Worm (Caenorhabditis elegans) whole organism, early embryonic: ENCODE data around the gene fpn-1.2.

Experiments
- B0310.2 ChIP-seq: sonication (generic microtip); optimal IDR thresholded peaks from 2 replicates; lab custom pipeline; 2016; ENCODE audit warnings: mild to moderate bottlenecking, missing genetic modification characterization, missing compliant biosample characterization
- F13C5.2 ChIP-seq: sonication (generic microtip); optimal IDR thresholded peaks from 2 replicates; lab custom pipeline; 2017; ENCODE audit warnings: mild to moderate bottlenecking, missing genetic modification characterization, inconsistent platforms, missing compliant biosample characterization
- ama-1 ChIP-seq: fragments of 150-350 bp; optimal IDR thresholded peaks from 2 replicates; lab custom pipeline; 2014
- ceh-13 ChIP-seq: fragments of 200-800 bp; sonication (Bioruptor generic); optimal IDR thresholded peaks from 2 replicates; lab custom pipeline; 2018; ENCODE audit warnings: mild to moderate bottlenecking, missing genetic modification characterization, missing compliant biosample characterization
- ceh-36 ChIP-seq: sonication (generic microtip); optimal IDR thresholded peaks from 2 replicates; lab custom pipeline; 2016; ENCODE audit warnings: missing genetic modification characterization, inconsistent platforms, missing compliant biosample characterization
- ets-7 ChIP-seq: sonication (generic microtip); optimal IDR thresholded peaks from 2 replicates; lab custom pipeline; 2016; ENCODE audit warnings: missing genotype, missing genetic modification characterization, missing compliant biosample characterization
- flt-1 ChIP-seq: fragments of 200-800 bp; sonication (Bioruptor generic); IDR thresholded peaks from 2 replicates; pipeline ENCODE4 v1.3.6; 2022; ENCODE audit warnings: missing genetic modification characterization, missing compliant biosample characterization
- hnd-1 ChIP-seq: sonication (generic microtip); optimal IDR thresholded peaks from 2 replicates; lab custom pipeline; 2016; ENCODE audit warnings: missing genetic modification characterization, missing compliant biosample characterization
- pes-1 ChIP-seq: fragments of 200-800 bp; sonication (Bioruptor generic); IDR thresholded peaks from 2 replicates; pipeline ENCODE4 v1.3.6; 2022; ENCODE audit warnings: missing genetic modification reagents, missing genetic modification characterization, missing compliant biosample characterization
- scrt-1 ChIP-seq: fragments of 200-800 bp; sonication (Bioruptor generic); IDR thresholded peaks from 2 replicates; pipeline ENCODE4 v1.3.6; 2022; ENCODE audit warnings: missing genetic modification characterization, missing compliant biosample characterization
- sea-1 ChIP-seq: fragments of 200-800 bp; sonication (Bioruptor generic); conservative IDR thresholded peaks from 2 replicates; pipeline ENCODE4 v1.3.6; 2022; ENCODE audit warnings: missing genetic modification characterization, missing compliant biosample characterization
- tbx-11 ChIP-seq: fragments of 200-800 bp; sonication (Bioruptor generic); IDR thresholded peaks from 2 replicates; pipeline ENCODE4 v1.3.6; 2022; ENCODE audit warnings: missing genetic modification characterization, missing compliant biosample characterization
- tbx-37 ChIP-seq: fragments of 200-800 bp; sonication (Bioruptor generic); conservative IDR thresholded peaks from 2 replicates; pipeline ENCODE4 v1.3.6; 2022; ENCODE audit warnings: missing genetic modification reagents, missing genetic modification characterization, missing compliant biosample characterization
- tra-4 ChIP-seq: sonication (generic microtip); optimal IDR thresholded peaks from 2 replicates; lab custom pipeline; 2017; ENCODE audit warnings: missing genetic modification characterization, missing compliant biosample characterization

DNA sequence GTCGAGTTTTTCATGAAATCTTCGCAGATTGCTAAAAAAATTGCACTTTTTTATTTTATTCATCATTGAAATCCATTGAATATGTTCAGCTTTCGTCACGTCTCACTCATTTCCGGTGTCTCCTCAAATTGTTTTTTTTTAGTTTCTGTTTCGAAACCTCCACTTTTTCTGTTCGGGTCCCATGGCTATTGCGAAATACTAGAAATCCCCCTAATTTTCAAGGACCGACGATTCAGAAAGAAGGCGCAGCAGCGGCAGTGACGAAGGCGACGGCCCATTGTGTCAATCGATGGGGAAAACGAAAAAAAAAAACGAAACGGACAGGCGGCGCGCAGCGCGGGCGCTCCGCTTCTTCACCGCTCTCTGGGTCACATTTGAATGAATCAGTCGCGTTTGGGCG lies 7.5 kb upstream of the fpn-1.2 start:
- TF ChIP-seq ama-1 (no peak), ceh-36 (tag; lab: Kevin White, UChicago) (no peak), ets-7 (tag; lab: Kevin White, UChicago) (no peak), tbx-37 (GFP tag; lab: Robert Waterston, UW) (no peak), hnd-1 (tag; lab: Kevin White, UChicago) (no peak), tbx-11 (no peak), sea-1 (GFP tag; lab: Robert Waterston, UW) (no peak), F13C5.2 (tag; lab: Kevin White, UChicago) (no peak), pes-1 (GFP tag; lab: Robert Waterston, UW) (no peak), scrt-1 (GFP tag; lab: Robert Waterston, UW) (no peak), flt-1 (no peak), B0310.2 (no peak), tra-4 (tag; lab: Kevin White, UChicago) (no peak), ceh-13 (GFP tag; lab: Kevin White, UChicago) (no peak)
